Fruit fly (Drosophila melanogaster): ENCODE data around the gene Vml.

- TF ChIP-seq spab (GFP tag; optimal IDR thresholded peaks at IDR 0.05) (peak; percentile 93), Eip75B (GFP tag; optimal IDR thresholded peaks at IDR 0.05) (peak; percentile 95), Hr39 (GFP tag; optimal IDR thresholded peaks at IDR 0.05) (peak; percentile 94), eg (GFP tag; IDR thresholded peaks at IDR 0.05) (peak; percentile 92), CG6854 (GFP tag; optimal IDR thresholded peaks at IDR 0.05) (peak; percentile 96), Blimp-1 (GFP tag; optimal IDR thresholded peaks at IDR 0.05) (peak; percentile 91), CG7368 (GFP tag; optimal IDR thresholded peaks at IDR 0.05) (peak; percentile 86), CG6808 (GFP tag; optimal IDR thresholded peaks at IDR 0.05) (peak; percentile 97), Eip93F (GFP tag; optimal IDR thresholded peaks at IDR 0.05) (peak; percentile 83), Eip78C (GFP tag) (peak; percentile 99)
These were observed 17.8 kb downstream of the Vml start, which contains the start of gene CG2865 for dm6 chrX:2293294-2293988.

All from whole organism, prepupa.